Worm (Caenorhabditis elegans) whole organism, L1 larva: ENCODE measurements around the gene cct-2.

ENCODE experiments used
- ceh-82 ChIP-seq, 3 experiments: fragments of 150-350 bp in 1 of 3; sonication (generic microtip) in 2 of 3; optimal IDR thresholded peaks; 2 replicates each; lab custom pipeline; 2014 to 2017; ENCODE audit warnings: missing biosample characterization in 3 of 3, missing genetic modification characterization in 3 of 3
- elt-2 ChIP-seq: sonication (generic microtip); optimal IDR thresholded peaks from 2 replicates; lab custom pipeline; 2016; ENCODE audit warnings: missing genetic modification characterization, mild to moderate bottlenecking, inconsistent platforms, missing compliant biosample characterization, missing genetic modification reagents
- hlh-4 ChIP-seq: sonication (generic microtip); optimal IDR thresholded peaks from 2 replicates; lab custom pipeline; 2016; ENCODE audit warnings: mild to moderate bottlenecking, missing genetic modification characterization, missing compliant biosample characterization
- jun-1 ChIP-seq: fragments of 150-350 bp; optimal IDR thresholded peaks from 2 replicates; lab custom pipeline; 2014; ENCODE audit warnings: missing biosample characterization, missing genetic modification reagents, missing genetic modification characterization
- lin-15B ChIP-seq: fragments of 150-350 bp; sonication (generic microtip); optimal IDR thresholded peaks from 3 replicates; lab custom pipeline; 2014; ENCODE audit warnings: missing biosample characterization, missing genetic modification characterization
- mdl-1 ChIP-seq, 2 experiments: fragments of 150-350 bp; optimal IDR thresholded peaks; 2 replicates each; lab custom pipeline; 2014 to 2017; ENCODE audit warnings: missing biosample characterization in 2 of 2, missing genetic modification characterization in 2 of 2, inconsistent platforms in 1 of 2
- nhr-237 ChIP-seq: fragments of 150-350 bp; optimal IDR thresholded peaks from 2 replicates; lab custom pipeline; 2014; ENCODE audit warnings: missing biosample characterization, missing genetic modification characterization
- skn-1 ChIP-seq: fragments of 150-350 bp; optimal IDR thresholded peaks from 2 replicates; lab custom pipeline; 2014; ENCODE audit warnings: missing biosample characterization, missing genetic modification characterization

- TF ChIP-seq ceh-82 (tag; optimal IDR thresholded peaks at IDR 0.05; lab: Kevin White, UChicago) (no peak), nhr-237 (tag; lab: Kevin White, UChicago) (no peak), hlh-4 (tag; lab: Kevin White, UChicago) (no peak), jun-1 (no peak), elt-2 (tag; lab: Kevin White, UChicago) (no peak), skn-1 (tag; lab: Kevin White, UChicago) (no peak), lin-15B (tag; lab: Kevin White, UChicago) (no peak), mdl-1 (tag; optimal IDR thresholded peaks at IDR 0.05; lab: Kevin White, UChicago) (no peak)
Observed at ce11 chrII:8911929-8912328, 15.6 kb upstream of the cct-2 start, which contains the start of gene B0457.4.
